Worm (Caenorhabditis elegans) whole organism, dauer: Measurements from ENCODE around the gene dylt-2.

Source experiments
- unc-62 ChIP-seq: sonication (generic microtip); optimal IDR thresholded peaks from 2 replicates; lab custom pipeline; 2017; ENCODE audit warnings: missing biosample characterization, missing genetic modification reagents, missing genetic modification characterization

dylt-2 gene

DNA sequence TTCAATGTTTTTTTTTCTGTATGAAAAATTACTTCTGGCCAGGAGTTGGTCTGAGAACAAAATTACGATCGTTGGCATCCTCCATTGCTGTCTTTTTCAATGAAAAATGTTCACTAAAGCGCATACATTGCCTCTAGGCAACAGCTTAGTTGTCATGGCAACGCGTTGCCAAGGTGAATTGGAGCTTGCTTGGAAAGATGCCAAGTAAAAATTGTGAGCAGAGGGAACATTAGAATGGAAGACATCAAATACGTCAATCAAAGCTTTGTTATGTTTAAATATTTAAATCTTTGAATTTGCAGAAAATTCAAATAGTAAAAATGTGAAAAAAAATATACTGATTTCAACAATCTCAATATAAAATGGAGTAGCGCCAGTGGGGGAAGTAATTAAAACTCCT is at the start of gene dylt-2:
Gene dylt-2, minus strand, starts transcription at position 101 of the 400 bp plus-strand sequence.
- TF ChIP-seq unc-62 = no peak

DNA sequence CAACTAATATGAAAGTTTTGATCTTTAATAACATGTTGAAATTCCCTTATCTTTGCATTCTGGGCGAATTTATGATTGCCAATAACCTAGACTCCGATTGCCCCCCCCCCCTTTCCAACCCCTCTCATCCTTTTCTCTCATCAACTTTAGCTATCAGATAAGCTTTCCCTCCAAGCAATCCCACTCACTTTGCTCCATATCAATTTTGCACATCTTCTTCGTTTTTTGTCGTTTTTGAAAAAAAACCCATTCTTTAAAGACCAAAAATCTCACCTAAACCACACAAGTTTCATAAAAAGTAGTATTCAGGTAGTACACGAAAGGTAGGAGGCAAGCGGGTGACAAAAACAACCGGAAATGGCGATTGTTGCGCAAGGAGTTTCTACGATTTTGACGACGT is 47.9 kb upstream of the dylt-2 start, which contains the start of gene twk-18:
Gene twk-18, plus strand, starts transcription at position 301 of the 400 bp plus-strand sequence.
- TF ChIP-seq unc-62 = no peak

DNA sequence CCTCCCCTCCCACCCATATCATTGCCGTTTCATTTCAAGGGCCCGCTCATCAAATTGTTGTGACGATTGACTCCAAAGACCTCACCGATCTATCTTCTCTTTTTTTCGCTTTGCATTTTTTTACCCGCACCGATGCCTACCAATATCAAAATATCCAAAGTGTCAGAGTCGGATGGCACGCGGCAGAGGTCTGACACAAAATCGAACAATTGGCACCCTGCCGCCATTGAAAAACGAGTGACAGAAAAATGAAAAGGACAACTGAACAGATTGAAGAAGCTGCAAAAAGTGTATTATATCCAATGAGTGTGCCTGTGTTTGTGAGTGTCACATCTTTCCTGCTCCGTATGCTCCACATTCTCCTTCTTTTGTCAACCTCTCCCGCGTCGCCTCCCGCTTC is 46.5 kb upstream of the dylt-2 start:
- TF ChIP-seq unc-62 = no peak

DNA sequence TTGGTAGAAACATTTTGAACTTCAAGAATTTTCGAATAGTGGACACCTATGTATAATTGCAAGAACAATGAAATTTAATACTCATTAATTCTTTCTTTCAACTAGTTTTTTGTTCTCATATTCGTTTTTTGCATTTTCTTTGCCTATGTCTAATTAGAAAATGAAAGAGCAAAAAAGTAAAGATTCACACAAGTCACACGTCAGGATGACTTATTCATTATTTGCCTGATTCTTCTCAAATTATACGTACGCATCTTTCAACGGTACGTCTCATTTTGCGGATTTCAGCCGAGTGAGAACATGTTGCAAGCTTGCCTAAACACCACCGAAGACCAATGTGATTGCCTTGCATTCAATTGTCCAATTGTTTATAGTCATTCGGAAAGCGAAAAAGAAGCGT is 40.7 kb upstream of the dylt-2 start, which contains the start of gene nmur-1:
Gene nmur-1, plus strand, starts transcription at position 301 of the 400 bp plus-strand sequence.
- TF ChIP-seq unc-62 = no peak

DNA sequence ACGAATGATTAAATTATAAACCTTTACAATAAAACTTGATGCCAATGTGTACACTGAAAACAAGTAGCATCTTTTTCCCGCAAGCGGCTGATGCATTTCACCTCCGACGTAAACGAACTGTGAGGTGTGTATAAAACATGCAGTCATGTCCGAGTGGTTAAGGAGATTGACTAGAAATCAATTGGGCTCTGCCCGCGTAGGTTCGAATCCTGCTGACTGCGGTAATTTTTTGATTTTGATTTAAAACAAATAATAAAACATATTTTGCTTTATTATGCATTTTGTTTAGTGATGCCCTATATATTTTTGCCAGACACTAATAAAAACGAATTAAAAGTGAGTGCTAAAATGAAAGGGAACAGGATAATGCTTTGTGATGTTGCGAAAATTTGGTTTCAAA is 31.5 kb upstream of the dylt-2 start:
- no peak for TF ChIP-seq unc-62

DNA sequence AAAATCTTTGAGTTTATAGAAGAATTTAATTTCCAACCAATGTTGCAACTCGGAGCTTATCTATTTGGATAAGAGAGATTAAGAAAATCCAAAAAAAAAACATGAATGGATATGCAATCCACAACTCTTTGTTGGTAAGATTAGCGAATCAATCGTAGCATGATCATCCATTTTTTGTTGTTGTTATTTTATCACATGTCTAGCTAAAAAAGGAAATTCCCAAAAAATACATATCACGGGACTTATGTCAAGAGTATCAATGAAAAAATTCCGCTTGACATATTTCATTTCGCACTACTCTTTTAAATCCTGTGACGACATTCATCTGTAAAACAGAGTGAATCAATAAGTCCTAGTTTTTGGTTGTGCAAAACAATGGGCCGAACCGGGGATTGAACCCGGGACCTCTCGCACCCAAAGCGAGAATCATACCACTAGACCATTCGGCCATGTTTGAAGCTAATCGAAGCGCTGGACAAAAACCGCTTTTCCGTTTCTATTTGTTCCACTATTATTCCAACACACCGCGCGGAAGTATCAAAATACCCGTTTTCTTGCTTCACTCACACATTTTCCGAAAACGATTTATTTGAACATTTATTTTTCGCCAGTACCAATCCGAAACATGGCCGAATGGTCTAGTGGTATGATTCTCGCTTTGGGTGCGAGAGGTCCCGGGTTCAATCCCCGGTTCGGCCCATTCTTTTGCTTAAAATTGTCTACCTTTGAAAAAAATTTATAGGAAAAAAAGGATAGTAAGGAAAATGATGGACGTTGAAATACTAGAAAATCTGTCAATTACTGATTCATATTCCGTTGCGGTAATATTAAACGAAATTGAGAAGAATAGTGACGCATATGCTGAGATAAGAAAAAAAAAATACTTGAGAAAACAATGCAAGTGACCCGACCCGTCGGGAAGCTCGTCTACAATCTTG is 29.4 kb upstream of the dylt-2 start:
- no peak for TF ChIP-seq unc-62

DNA sequence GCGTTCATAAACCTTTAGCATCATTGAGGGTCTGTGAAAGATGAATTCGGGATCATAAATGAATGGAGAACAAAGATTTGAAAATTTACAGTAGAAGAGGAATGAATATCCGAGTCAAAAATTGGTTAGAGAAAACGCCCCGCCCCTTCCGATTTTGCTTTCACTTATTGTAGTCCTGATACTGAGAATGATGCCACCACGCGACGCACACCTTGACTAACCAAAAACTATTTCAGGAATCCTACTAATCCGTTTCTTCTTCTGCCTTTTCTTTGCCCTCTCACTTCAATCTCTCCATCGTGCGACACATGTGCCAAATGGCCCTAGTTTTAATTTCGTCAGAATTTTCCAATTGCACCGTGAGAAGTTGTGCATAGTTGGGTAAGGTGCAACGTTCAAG is 23.5 kb upstream of the dylt-2 start:
- TF ChIP-seq unc-62 = no peak

DNA sequence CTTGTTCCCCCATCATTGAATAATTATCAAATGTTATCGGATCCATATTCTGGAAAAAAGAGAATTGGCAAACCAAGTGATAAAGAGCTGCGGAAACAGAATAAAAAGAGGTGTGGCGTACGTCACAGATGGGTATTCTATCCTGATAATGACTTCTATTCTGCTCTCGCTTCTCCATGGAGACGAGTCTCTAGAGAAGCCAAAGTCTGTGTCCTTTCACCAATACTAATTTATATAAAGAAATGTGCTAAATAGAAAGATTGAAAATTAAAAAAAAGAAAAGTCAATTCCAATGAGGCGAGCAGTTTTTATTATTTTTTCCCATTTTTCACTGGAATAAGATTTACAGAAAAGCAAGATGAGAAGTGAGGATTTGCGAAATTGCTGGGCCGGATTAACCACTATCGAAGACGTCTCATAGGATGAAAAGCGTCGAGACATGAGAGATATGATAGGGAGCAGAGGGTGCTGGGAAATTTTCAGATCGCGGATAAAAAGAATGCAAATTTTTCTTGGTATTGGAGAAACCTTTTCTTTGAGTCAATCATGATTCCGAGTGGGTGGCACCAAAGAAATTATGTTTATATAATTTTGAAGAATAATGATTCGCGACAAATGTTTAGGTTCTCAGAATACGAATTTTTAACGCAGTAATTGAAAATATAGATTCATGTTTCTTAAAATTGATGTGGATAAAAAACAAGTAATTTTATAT is 21.3 kb upstream of the dylt-2 start, which contains the start of gene aexr-3:
Gene aexr-3, minus strand, starts transcription at position 51 of the 715 bp plus-strand sequence.
- TF ChIP-seq unc-62 = no peak

DNA sequence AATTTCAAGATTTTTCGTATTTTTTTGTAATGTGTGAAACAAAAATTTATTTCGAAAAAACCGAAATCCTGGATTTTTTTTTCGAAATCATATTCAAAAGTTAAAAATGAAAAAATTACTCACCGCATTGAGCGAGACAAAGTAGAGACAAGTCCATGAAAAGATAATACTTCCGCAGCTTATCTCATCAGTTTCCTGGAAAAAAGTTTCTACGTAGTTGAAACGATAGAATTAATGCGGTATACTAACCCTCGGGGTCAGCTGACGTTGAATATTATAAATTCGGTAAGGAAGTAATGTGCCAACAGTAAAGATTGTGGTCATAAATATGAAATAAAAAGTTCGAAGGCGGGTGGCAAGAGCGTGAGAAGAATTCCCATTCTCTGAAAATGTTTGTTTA is 18.0 kb upstream of the dylt-2 start:
- TF ChIP-seq unc-62 = no peak

DNA sequence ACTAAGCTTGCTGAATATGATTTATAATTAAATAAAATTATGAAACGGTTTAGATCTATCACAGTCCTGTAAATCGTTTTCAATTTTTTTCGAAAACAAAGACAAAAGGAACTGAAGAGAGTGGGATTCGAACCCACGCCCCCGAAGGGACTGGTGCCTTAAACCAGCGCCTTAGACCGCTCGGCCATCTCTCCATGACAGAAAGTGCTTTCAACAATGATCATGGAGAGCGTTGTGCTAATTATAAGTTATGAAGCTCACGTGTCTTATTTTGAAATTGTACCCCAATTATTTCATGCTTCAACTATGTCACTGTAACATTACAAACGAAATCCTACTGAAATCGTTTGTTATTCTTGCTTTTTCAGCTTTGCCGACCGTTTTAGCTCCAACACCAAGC is 15.8 kb upstream of the dylt-2 start:
- TF ChIP-seq unc-62 = no peak

DNA sequence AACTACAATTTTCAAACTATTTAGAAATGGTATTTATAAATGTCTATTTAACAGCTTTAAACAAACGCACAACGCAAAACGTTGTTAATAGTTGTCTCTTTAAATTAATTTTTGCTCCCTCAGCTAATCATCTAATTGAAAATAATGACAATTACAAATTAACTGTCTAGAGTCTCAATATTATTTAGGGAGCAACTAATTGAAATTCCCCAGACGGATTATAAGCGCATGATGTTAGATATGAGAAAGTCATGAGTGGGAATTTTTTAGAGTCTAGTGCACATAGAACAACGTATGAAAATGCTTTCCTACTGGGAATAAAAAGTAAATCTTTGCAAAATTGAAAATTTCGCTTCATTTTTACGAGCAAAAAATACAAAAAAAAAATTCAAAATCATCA is 13.1 kb upstream of the dylt-2 start:
- no peak for TF ChIP-seq unc-62

DNA sequence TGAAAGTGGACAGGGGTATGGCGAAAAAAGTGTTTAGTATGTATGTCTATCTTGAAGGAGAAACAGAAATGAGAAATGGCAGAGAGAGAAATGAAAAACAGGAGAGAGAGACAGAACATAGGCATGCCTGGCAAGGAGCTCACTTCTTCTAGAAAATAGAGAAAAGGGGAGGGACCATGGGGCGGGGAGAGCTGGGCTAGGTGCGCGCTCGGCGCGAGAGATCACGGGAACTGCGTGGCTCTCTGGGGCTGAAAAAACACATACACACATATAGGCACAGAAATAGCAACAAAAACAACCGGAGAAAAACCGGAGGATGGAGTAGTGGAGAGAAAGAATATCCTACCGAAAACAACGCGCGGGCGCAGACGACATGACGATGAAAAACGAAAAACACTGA is 12.0 kb upstream of the dylt-2 start:
- TF ChIP-seq unc-62 = no peak

DNA sequence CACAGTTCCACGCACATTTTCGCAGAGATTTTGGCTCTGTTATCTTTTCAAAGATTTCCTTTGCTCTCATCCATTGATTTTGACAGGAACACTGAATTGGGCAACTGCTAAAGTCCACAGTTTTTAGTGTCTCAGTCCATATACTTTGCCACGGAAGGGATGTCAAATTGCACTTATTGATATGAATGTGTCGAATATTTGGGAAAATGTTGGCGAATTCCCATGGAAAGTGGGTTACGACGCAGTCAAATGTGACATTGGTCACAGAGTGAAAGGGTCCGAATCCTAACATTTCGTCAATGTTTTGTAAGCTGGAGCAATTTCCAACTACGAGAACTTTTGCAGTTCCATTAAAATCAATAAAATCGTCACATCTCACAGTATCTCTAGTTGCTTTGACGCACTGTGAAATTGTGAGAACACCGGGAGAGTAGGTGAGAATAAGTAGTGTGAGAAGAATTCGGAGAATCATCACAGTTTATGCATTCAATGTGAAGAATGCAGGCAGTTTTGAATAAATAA is 10.6 kb upstream of the dylt-2 start, which contains the start of gene trk-1:
Gene trk-1, minus strand, starts transcription at position 472 of the 522 bp plus-strand sequence.
- no peak for TF ChIP-seq unc-62

DNA sequence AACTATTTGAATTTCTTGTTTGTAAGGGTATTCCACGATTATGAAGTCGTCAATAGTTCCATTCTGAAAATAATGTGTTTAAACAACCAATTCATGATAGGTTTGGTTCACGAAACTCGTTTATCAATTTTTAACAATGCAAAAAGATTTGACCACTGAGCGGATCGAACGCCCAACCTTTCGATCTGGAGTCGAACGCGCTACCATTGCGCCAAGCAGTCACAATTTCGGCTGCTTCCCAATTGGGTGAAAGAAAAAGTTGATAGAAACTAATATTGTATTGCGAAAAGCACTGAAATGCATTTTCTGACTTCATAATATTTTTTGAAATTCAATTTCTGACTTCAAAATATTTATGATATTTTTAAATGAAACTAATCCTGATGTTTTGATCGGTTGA is 5.1 kb upstream of the dylt-2 start:
- TF ChIP-seq unc-62 = no peak

DNA sequence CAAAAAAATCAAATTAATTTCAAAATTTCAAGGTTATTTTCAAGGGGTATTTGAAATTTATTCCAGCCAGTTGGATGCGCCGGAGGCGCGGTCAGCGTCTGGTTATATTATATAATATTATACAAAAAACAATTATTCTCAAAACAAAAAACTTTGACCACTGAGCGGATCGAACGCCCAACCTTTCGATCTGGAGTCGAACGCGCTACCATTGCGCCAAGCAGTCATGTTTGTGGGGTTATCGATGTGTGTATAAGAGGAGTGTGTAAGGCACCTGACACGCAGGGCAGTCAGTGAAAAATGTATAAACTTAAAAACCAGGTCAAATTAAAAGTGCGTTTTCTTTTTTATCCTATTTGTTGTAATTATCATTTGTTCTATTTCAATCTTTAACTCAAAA is 4.1 kb upstream of the dylt-2 start:
- TF ChIP-seq unc-62 = no peak

DNA sequence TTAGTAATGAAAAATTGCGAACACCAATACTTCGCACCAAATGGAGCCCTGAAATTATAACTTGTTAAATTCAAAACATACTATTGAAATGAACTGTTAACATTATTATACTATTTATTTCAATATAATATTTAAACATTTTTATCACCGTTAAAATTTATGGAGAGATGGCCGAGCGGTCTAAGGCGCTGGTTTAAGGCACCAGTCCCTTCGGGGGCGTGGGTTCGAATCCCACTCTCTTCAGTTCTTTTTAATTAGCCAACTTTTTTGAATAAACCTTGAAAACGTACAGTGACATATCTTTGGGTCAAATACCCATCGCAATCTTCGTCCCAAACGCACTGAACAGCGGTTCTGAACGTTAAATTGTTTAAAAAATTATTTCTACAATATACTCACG is 570 bp downstream of the dylt-2 start:
- TF ChIP-seq unc-62 = no peak

DNA sequence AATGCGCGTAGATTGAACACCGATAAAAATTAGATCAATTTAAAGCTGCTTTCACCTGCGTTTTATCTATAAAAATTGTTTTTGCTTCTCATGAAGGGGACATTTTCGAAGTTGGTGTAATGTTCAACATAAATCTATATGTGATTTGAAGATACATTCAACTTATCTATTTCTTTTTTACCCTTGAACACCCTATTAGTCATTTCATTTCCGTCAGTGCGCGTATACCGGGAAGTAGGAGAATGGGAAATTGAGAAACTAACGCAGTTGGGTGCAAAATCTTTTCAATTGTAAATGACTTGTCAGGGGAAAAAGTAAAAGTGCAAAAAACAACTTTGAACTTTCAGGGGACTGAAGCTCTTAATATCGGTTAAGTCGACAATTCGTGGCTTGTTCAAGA is 5.0 kb downstream of the dylt-2 start:
- TF ChIP-seq unc-62 = no peak
